Fruit fly (Drosophila melanogaster): ENCODE results near the gene CG7387.

Gene CG7387

dm6 chr3L:8155324-8155723, 37.6 kb downstream of the CG7387 start:
- TF ChIP-seq CG7045 (GFP tag; optimal IDR thresholded peaks at IDR 0.05) (no peak), CG7101 (tag; optimal IDR thresholded peaks at IDR 0.05) (no peak), CG1620 (GFP tag; optimal IDR thresholded peaks at IDR 0.05) (no peak), bab1 (GFP tag; optimal IDR thresholded peaks at IDR 0.05) (no peak), CG14711 (tag; optimal IDR thresholded peaks at IDR 0.05) (no peak), Hr96 (GFP tag; optimal IDR thresholded peaks at IDR 0.05) (no peak)

dm6 chr3L:8154544-8154943, 38.4 kb downstream of the CG7387 start:
- no peak for TF ChIP-seq CG12768 (GFP tag; optimal IDR thresholded peaks at IDR 0.05)
- TF ChIP-seq tj (GFP tag; optimal IDR thresholded peaks at IDR 0.05), result peak; percentile 76
- no peak for TF ChIP-seq cnc (optimal IDR thresholded peaks at IDR 0.05)
- no peak for TF ChIP-seq CG1620 (GFP tag; optimal IDR thresholded peaks at IDR 0.05)

dm6 chr3L:8153206-8153996, 39.5 kb downstream of the CG7387 start:
- peak; percentile 75 for TF ChIP-seq CG7045 (GFP tag; optimal IDR thresholded peaks at IDR 0.05)
- TF ChIP-seq toe (GFP tag; optimal IDR thresholded peaks at IDR 0.05), result no peak
- peak; percentile 4 for TF ChIP-seq kay (GFP tag; ENCODE audit: borderline replicate concordance)
- peak; percentile 61 for TF ChIP-seq CG5204 (GFP tag; optimal IDR thresholded peaks at IDR 0.05)
- TF ChIP-seq cnc (optimal IDR thresholded peaks at IDR 0.05), result no peak
- TF ChIP-seq pad (GFP tag; optimal IDR thresholded peaks at IDR 0.05), result no peak
- peak; percentile 16 for TF ChIP-seq tj (GFP tag; optimal IDR thresholded peaks at IDR 0.05)

dm6 chr3L:8151727-8152199, 41.2 kb downstream of the CG7387 start, which contains the start of gene CG13676:
Gene CG13676 (minus strand): TSS chr3L:8151813.
- TF ChIP-seq cic (GFP tag; optimal IDR thresholded peaks at IDR 0.05) (no peak), Crg-1 (GFP tag; optimal IDR thresholded peaks at IDR 0.05) (no peak), Hr96 (GFP tag; optimal IDR thresholded peaks at IDR 0.05) (no peak), pad (GFP tag; optimal IDR thresholded peaks at IDR 0.05) (no peak), ovo (GFP tag; optimal IDR thresholded peaks at IDR 0.05) (no peak), CG7101 (tag; optimal IDR thresholded peaks at IDR 0.05) (no peak), Clk (GFP tag; optimal IDR thresholded peaks at IDR 0.05) (no peak), cnc (optimal IDR thresholded peaks at IDR 0.05) (no peak), CG7045 (GFP tag; optimal IDR thresholded peaks at IDR 0.05) (no peak), tj (GFP tag; optimal IDR thresholded peaks at IDR 0.05) (no peak), toe (GFP tag; optimal IDR thresholded peaks at IDR 0.05) (no peak), CG5204 (GFP tag; optimal IDR thresholded peaks at IDR 0.05) (no peak), kay (GFP tag; ENCODE audit: borderline replicate concordance) (no peak), bab1 (GFP tag; optimal IDR thresholded peaks at IDR 0.05) (no peak), CG14711 (tag; optimal IDR thresholded peaks at IDR 0.05) (no peak), CG1620 (GFP tag; optimal IDR thresholded peaks at IDR 0.05) (no peak)

- no peak for TF ChIP-seq CG1620 (GFP tag; optimal IDR thresholded peaks at IDR 0.05)
- no peak for TF ChIP-seq Clk (GFP tag; optimal IDR thresholded peaks at IDR 0.05)
- no peak for TF ChIP-seq cic (GFP tag; optimal IDR thresholded peaks at IDR 0.05)
- TF ChIP-seq CG14711 (tag; optimal IDR thresholded peaks at IDR 0.05), result no peak
- no peak for TF ChIP-seq bab1 (GFP tag; optimal IDR thresholded peaks at IDR 0.05)
- no peak for TF ChIP-seq Hr96 (GFP tag; optimal IDR thresholded peaks at IDR 0.05)
- TF ChIP-seq Mnt (GFP tag; optimal IDR thresholded peaks at IDR 0.05), result no peak
- no peak for TF ChIP-seq cnc (optimal IDR thresholded peaks at IDR 0.05)
- TF ChIP-seq pad (GFP tag; optimal IDR thresholded peaks at IDR 0.05), result no peak
- no peak for TF ChIP-seq CG7101 (tag; optimal IDR thresholded peaks at IDR 0.05)
- TF ChIP-seq Crg-1 (GFP tag; optimal IDR thresholded peaks at IDR 0.05), result no peak
- TF ChIP-seq CG11617 (GFP tag; optimal IDR thresholded peaks at IDR 0.05), result no peak
- no peak for TF ChIP-seq CG7045 (GFP tag; optimal IDR thresholded peaks at IDR 0.05)
- no peak for TF ChIP-seq CG5204 (GFP tag; optimal IDR thresholded peaks at IDR 0.05)
Measured at dm6 chr3L:8150812-8151211, 42.1 kb downstream of the CG7387 start.

dm6 chr3L:8150284-8150683, 42.6 kb downstream of the CG7387 start:
- TF ChIP-seq CG1620 (GFP tag; optimal IDR thresholded peaks at IDR 0.05) (no peak), tj (GFP tag; optimal IDR thresholded peaks at IDR 0.05) (no peak), Mnt (GFP tag; optimal IDR thresholded peaks at IDR 0.05) (no peak), Clk (GFP tag; optimal IDR thresholded peaks at IDR 0.05) (no peak), Hr96 (GFP tag; optimal IDR thresholded peaks at IDR 0.05) (no peak), cnc (optimal IDR thresholded peaks at IDR 0.05) (no peak), kay (GFP tag; ENCODE audit: borderline replicate concordance) (no peak), bab1 (GFP tag; optimal IDR thresholded peaks at IDR 0.05) (no peak), CG12768 (GFP tag; optimal IDR thresholded peaks at IDR 0.05) (no peak), CG7101 (tag; optimal IDR thresholded peaks at IDR 0.05) (no peak), CG14711 (tag; optimal IDR thresholded peaks at IDR 0.05) (no peak), toe (GFP tag; optimal IDR thresholded peaks at IDR 0.05) (no peak), ovo (GFP tag; optimal IDR thresholded peaks at IDR 0.05) (no peak), CG7045 (GFP tag; optimal IDR thresholded peaks at IDR 0.05) (no peak), Crg-1 (GFP tag; optimal IDR thresholded peaks at IDR 0.05) (no peak), CG5204 (GFP tag; optimal IDR thresholded peaks at IDR 0.05) (no peak), pad (GFP tag; optimal IDR thresholded peaks at IDR 0.05) (no peak), CG33017 (tag; optimal IDR thresholded peaks at IDR 0.05) (no peak), cic (GFP tag; optimal IDR thresholded peaks at IDR 0.05) (no peak)
